Worm (Caenorhabditis elegans): ENCODE data around the gene F21H7.5.

Gene F21H7.5

ce11 chrV:16209837-16210236 is 27.5 kb upstream of the F21H7.5 start, which contains the start of gene oac-15:
Gene oac-15, minus strand, starts transcription at chrV:16209937.
- peak; percentile 80 for TF ChIP-seq aha-1 (tag)
- TF ChIP-seq nhr-28 (tag; optimal IDR thresholded peaks at IDR 0.05) = no peak

DNA sequence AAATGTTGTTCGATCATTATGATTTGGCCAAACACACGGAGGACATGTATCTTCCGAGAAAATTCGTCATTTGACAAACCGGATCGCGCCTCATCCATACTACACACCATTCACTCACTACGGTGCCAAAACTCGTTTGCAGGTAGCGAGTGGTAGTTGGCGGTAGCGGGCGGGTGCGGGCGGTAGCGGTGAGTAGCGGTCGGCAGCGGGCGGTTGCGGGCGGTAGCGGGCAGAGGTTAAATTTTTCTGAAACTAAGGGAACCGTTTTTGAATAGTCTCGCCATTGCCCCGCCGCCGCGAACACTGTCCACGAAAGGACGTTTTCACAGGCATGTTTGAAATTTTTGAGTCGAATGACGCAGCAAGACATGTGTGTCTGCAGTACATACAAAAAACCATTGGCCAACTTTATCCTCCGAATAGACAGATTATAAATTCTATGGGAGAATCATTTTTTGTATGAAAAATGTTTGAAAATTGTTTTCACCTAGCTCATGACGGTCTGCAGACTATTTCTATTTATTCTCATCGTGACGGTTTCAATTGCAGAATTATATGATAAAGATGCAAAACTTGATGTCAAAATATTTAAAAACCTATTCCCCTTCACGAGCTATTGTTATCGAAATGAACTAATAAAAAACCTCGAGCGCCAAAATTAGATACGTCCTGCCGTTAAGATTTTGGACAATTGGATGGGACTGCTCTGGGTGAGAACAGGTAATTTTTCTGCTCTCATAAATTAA is 26.9 kb upstream of the F21H7.5 start, which contains the start of gene F11A5.16:
Gene F11A5.16 (plus strand): TSS at position 696 of the 746 bp plus-strand sequence.
- TF ChIP-seq fos-1 (tag; optimal IDR thresholded peaks at IDR 0.05) (no peak), set-16 (GFP tag; IDR thresholded peaks at IDR 0.05) (peak; percentile 63), Y105C5A.15 (GFP tag; IDR thresholded peaks at IDR 0.05) (no peak)

ce11 chrV:16211713-16212112 is 25.6 kb upstream of the F21H7.5 start:
- TF ChIP-seq mep-1 (tag; optimal IDR thresholded peaks at IDR 0.05) = no peak
- peak; percentile 8 for TF ChIP-seq aha-1 (tag)
- peak in 1 of 2 experiments; percentile 60 for TF ChIP-seq unc-62 (GFP tag; optimal IDR thresholded peaks at IDR 0.05 in 1 of 2)
- no peak for TF ChIP-seq unc-62 (tag; optimal IDR thresholded peaks at IDR 0.05)
- no peak for TF ChIP-seq unc-130 (GFP tag; optimal IDR thresholded peaks at IDR 0.05)
- no peak for TF ChIP-seq nhr-77 (tag; optimal IDR thresholded peaks at IDR 0.05)
- TF ChIP-seq nhr-28 (tag; optimal IDR thresholded peaks at IDR 0.05) = peak; percentile 9

ce11 chrV:16213323-16213722 is 24.0 kb upstream of the F21H7.5 start:
- TF ChIP-seq zfp-2 (tag; optimal IDR thresholded peaks at IDR 0.05) (no peak), mdl-1 (tag; optimal IDR thresholded peaks at IDR 0.05) (peak in 1 of 2 experiments; percentile 63), php-3 (GFP tag; IDR thresholded peaks at IDR 0.05) (no peak), zag-1 (tag; optimal IDR thresholded peaks at IDR 0.05) (no peak), tra-1 (GFP tag; IDR thresholded peaks at IDR 0.05) (0 out of 2 replicates have a peak, but pooled peaks have one; percentile 29), dmd-6 (GFP tag; IDR thresholded peaks at IDR 0.05) (peak; percentile 90), madf-9 (GFP tag; conservative IDR thresholded peaks at IDR 0.05) (no peak), spr-3 (GFP tag; optimal IDR thresholded peaks at IDR 0.05) (no peak), hmg-1.1 (GFP tag; IDR thresholded peaks at IDR 0.05) (no peak), lin-29 (GFP tag; IDR thresholded peaks at IDR 0.05) (no peak), ceh-82 (tag; optimal IDR thresholded peaks at IDR 0.05) (no peak), hlh-30 (tag; optimal IDR thresholded peaks at IDR 0.05; ENCODE audit: insufficient read depth) (peak; percentile 41), nhr-48 (tag; optimal IDR thresholded peaks at IDR 0.05) (peak; percentile 89), dmd-9 (GFP tag; IDR thresholded peaks at IDR 0.05) (no peak), ama-1 (optimal IDR thresholded peaks at IDR 0.05) (no peak), mes-2 (tag; optimal IDR thresholded peaks at IDR 0.05; ENCODE audit: poor library complexity, severe bottlenecking) (no peak), ceh-62 (tag; optimal IDR thresholded peaks at IDR 0.05) (no peak), hlh-11 (tag; optimal IDR thresholded peaks at IDR 0.05) (peak; percentile 65), unc-62 (GFP tag; optimal IDR thresholded peaks at IDR 0.05 in 1 of 2) (peak in 1 of 2 experiments; percentile 82), unc-62 (tag; optimal IDR thresholded peaks at IDR 0.05) (no peak), nhr-41 (GFP tag; IDR thresholded peaks at IDR 0.05) (no peak), ZK546.5 (tag; optimal IDR thresholded peaks at IDR 0.05) (no peak), nhr-28 (tag; optimal IDR thresholded peaks at IDR 0.05) (peak; percentile 70), nhr-11 (tag; optimal IDR thresholded peaks at IDR 0.05) (no peak), D1046.2 (GFP tag; IDR thresholded peaks at IDR 0.05) (no peak)

DNA sequence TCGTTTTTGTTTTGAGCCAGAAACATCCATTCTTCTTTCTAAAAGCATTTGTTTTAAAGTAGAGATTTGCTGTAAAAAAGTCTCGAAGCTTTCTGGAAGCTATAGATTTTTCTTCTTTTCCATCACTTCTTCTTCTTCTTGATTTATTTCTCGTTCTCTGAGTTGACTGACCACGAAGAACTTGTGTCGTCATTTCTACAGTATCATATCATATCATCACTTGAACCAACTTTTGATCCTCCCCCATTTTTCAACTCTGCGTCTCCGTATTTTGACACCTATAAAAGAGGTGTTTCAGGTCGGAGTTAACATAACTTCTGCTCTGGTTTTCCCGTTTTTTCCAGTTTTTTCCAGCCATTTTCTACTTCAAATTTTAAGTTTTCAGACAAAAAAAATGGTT is 22.8 kb upstream of the F21H7.5 start, which contains the start of gene F11A5.9:
Gene F11A5.9 (plus strand): TSS at position 386 of the 400 bp plus-strand sequence.
- TF ChIP-seq tag-97 (GFP tag; IDR thresholded peaks at IDR 0.05) = no peak
- TF ChIP-seq mdl-1 (tag; optimal IDR thresholded peaks at IDR 0.05) = peak in 1 of 2 experiments; percentile 5
- TF ChIP-seq unc-62 (GFP tag; optimal IDR thresholded peaks at IDR 0.05 in 1 of 2) = peak in 1 of 2 experiments; percentile 69
- no peak for TF ChIP-seq unc-62 (tag; optimal IDR thresholded peaks at IDR 0.05)
- peak; percentile 24 for TF ChIP-seq nhr-28 (tag; optimal IDR thresholded peaks at IDR 0.05)
